Worm (Caenorhabditis elegans): ENCODE data around the gene F55D10.4.

ce11 chrX:4754725-4755124, 34.3 kb upstream of the F55D10.4 start, which contains the start of gene C39E6.2:
- TF ChIP-seq ztf-29 (GFP tag; IDR thresholded peaks at IDR 0.05) (no peak), ztf-23 (GFP tag; IDR thresholded peaks at IDR 0.05) (no peak), cog-1 (tag; optimal IDR thresholded peaks at IDR 0.05) (no peak), flt-1 (GFP tag; IDR thresholded peaks at IDR 0.05) (no peak), med-1 (GFP tag; optimal IDR thresholded peaks at IDR 0.05; ENCODE audit: insufficient read depth) (no peak)
